Worm (Caenorhabditis elegans): ENCODE results near the gene R148.4.
A peak's percentile ranks its signal among the peaks of the same experiment; 100 is the strongest.

R148.4 gene

DNA sequence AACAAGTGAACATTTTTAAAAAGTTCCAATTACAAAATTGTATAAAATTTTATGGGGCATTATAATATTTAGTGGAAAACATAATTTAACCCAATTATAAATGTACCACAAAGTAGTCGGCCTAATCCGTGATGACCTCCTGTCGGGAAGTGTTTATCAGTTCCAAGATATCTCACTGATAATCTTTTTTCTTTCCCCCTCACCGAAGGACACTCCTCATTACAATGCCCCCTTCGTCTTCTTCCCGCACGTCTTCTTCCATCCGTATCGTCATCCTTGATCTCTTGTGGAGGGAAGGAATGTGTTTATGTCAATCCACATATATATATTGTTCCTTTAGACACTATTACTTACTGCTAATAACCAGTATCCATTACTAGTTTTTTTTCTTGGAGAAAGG is 6.1 kb upstream of the R148.4 start, which contains the start of gene R148.5:
Gene R148.5 (plus strand): TSS at position 331 of the 400 bp plus-strand sequence.
- no peak for TF ChIP-seq hsf-1 (GFP tag; IDR thresholded peaks at IDR 0.05)
- TF ChIP-seq snpc-1.3 (tag; optimal IDR thresholded peaks at IDR 0.05; ENCODE audit: insufficient read depth) = no peak
- TF ChIP-seq sptf-2 (GFP tag; optimal IDR thresholded peaks at IDR 0.05) = no peak
- no peak for TF ChIP-seq F52B5.7 (tag; optimal IDR thresholded peaks at IDR 0.05)
- no peak for TF ChIP-seq let-607 (tag; optimal IDR thresholded peaks at IDR 0.05)
- TF ChIP-seq F37B4.10 (GFP tag; IDR thresholded peaks at IDR 0.05) = no peak
- no peak for TF ChIP-seq bed-2 (GFP tag; IDR thresholded peaks at IDR 0.05)
- no peak for TF ChIP-seq zfh-2 (GFP tag; conservative IDR thresholded peaks at IDR 0.05)
- TF ChIP-seq B0261.1 (tag; optimal IDR thresholded peaks at IDR 0.05) = no peak
- TF ChIP-seq lin-26 (GFP tag; IDR thresholded peaks at IDR 0.05) = no peak
- no peak for TF ChIP-seq hlh-26 (GFP tag; conservative IDR thresholded peaks at IDR 0.05)
- no peak for TF ChIP-seq attf-6 (GFP tag; IDR thresholded peaks at IDR 0.05)

DNA sequence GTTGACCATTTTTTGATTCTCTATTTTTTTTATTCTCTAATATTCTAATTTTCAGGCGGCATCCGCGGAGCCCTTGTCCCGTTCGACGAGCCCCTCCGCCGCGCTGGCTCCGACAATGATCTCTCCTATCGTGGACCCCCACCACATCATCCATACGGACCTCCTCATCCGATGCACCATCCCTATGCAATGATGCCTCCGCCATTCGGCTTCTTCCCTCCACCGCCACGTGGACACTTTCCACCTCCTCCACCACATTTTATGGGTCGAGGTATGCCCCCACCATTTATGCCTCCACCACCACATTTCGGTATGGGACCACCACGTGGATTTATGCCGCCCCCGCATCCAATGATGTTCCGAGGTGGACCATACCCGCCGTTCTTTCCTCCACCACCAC is 2.1 kb upstream of the R148.4 start:
- TF ChIP-seq zfh-2 (GFP tag; conservative IDR thresholded peaks at IDR 0.05) (peak; percentile 72), ceh-58 (GFP tag; IDR thresholded peaks at IDR 0.05) (0 out of 2 replicates have a peak, but pooled peaks have one; percentile 21), dpff-1 (tag; optimal IDR thresholded peaks at IDR 0.05) (no peak), egrh-3 (GFP tag; IDR thresholded peaks at IDR 0.05) (peak; percentile 24; the same call in 1 of the 2 replicates)

DNA sequence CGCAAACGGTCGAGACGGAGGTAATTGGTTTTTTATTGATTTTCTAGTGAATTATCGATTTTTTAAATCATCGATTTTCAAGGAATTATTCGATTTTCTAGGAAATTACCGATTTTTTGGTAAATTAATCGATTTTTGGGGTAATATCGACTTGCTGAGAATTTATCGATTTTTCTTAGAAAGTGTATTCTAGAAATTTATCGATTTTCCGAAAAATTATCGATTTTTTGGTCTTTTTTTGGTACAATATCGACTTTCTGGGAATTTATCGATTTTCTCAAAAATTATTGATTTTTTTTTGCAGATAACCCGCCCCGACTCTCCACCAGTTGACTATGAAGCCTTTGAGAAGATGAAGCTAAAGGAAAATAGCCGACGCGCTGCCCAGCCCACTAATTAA is 854 bp upstream of the R148.4 start:
- TF ChIP-seq snpc-1.3 (tag; optimal IDR thresholded peaks at IDR 0.05; ENCODE audit: insufficient read depth) (no peak), madf-10 (tag; optimal IDR thresholded peaks at IDR 0.05) (no peak), nhr-27 (tag; optimal IDR thresholded peaks at IDR 0.05) (no peak), repo-1 (tag; optimal IDR thresholded peaks at IDR 0.05) (no peak), sptf-2 (GFP tag; optimal IDR thresholded peaks at IDR 0.05) (no peak)

DNA sequence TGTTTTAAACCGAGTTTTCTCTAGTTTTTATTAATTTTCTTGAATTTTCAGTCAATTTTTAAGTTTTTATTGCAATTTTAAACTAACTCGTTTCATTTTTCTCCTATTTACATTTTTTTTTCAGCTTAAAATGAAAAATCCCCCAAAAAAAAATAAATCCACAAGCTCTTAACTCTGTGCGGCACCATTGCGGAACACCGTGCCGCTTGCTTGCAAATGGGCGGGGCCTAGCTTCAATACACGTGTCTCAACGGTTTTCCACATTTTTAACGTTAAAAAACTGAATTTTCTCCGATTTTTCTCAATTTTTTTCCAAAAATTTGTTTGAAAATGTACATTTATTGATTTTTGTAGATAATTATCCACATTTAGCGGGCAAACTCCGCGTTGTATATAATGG is 3.6 kb downstream of the R148.4 start, which contains the start of gene R148.3:
Gene R148.3 (plus strand): TSS at position 347 of the 400 bp plus-strand sequence.
- no peak for TF ChIP-seq ceh-91 (GFP tag; IDR thresholded peaks at IDR 0.05)
- no peak for TF ChIP-seq egrh-3 (GFP tag; IDR thresholded peaks at IDR 0.05)
- TF ChIP-seq snpc-1.1 (tag; optimal IDR thresholded peaks at IDR 0.05; ENCODE audit: insufficient read depth) = peak; percentile 47
- peak; percentile 48 for TF ChIP-seq snpc-3.4 (tag; optimal IDR thresholded peaks at IDR 0.05)
- no peak for TF ChIP-seq ZK185.1 (tag; optimal IDR thresholded peaks at IDR 0.05; ENCODE audit: poor library complexity, severe bottlenecking)
- TF ChIP-seq pbrm-1 (GFP tag; IDR thresholded peaks at IDR 0.05) = peak; percentile 44; the same call in 1 of the 2 replicates
- no peak for TF ChIP-seq somi-1 (GFP tag; optimal IDR thresholded peaks at IDR 0.05)
- TF ChIP-seq efl-1 (GFP tag; optimal IDR thresholded peaks at IDR 0.05) = no peak
- no peak for TF ChIP-seq F10E7.11 (tag; optimal IDR thresholded peaks at IDR 0.05)
- TF ChIP-seq Y53F4B.3 (GFP tag; IDR thresholded peaks at IDR 0.05) = no peak
- TF ChIP-seq rec-8 (tag; optimal IDR thresholded peaks at IDR 0.05) = no peak
- TF ChIP-seq nhr-179 (tag; optimal IDR thresholded peaks at IDR 0.05) = no peak
- 0 out of 2 replicates have a peak, but pooled peaks have one; percentile 16 for TF ChIP-seq K11D2.4 (GFP tag; IDR thresholded peaks at IDR 0.05)
- no peak for TF ChIP-seq aptf-2 (GFP tag; conservative IDR thresholded peaks at IDR 0.05)
- no peak for TF ChIP-seq F57C9.4 (tag; optimal IDR thresholded peaks at IDR 0.05)
- no peak for TF ChIP-seq nhr-120 (GFP tag; IDR thresholded peaks at IDR 0.05)
- TF ChIP-seq lag-1 (GFP tag; IDR thresholded peaks at IDR 0.05) = no peak
- TF ChIP-seq repo-1 (tag; optimal IDR thresholded peaks at IDR 0.05) = no peak
- no peak for TF ChIP-seq tbx-9 (tag; optimal IDR thresholded peaks at IDR 0.05; ENCODE audit: borderline replicate concordance)
- no peak for TF ChIP-seq lsy-27 (tag; optimal IDR thresholded peaks at IDR 0.05; ENCODE audit: borderline replicate concordance, insufficient read depth)
- no peak for TF ChIP-seq Y95B8A.8 (GFP tag; IDR thresholded peaks at IDR 0.05)
- peak; percentile 75 for TF ChIP-seq C06A6.2 (GFP tag; conservative IDR thresholded peaks at IDR 0.05)
- no peak for TF ChIP-seq hmg-20 (GFP tag; IDR thresholded peaks at IDR 0.05)
- TF ChIP-seq dpl-1 (GFP tag; optimal IDR thresholded peaks at IDR 0.05) = no peak
- no peak for TF ChIP-seq ceh-100 (GFP tag; IDR thresholded peaks at IDR 0.05)
- TF ChIP-seq F33H1.4 (GFP tag; IDR thresholded peaks at IDR 0.05) = peak; percentile 49
